Worm (Caenorhabditis elegans) whole organism, young adult: ENCODE data around the gene clec-245.

Experiments
- C06A6.2 ChIP-seq: fragments of 200-800 bp; sonication (Bioruptor generic); conservative IDR thresholded peaks from 2 replicates; pipeline ENCODE4 v1.3.6; 2022; ENCODE audit warnings: missing genetic modification characterization, missing compliant biosample characterization
- C17E4.6 ChIP-seq: fragments of 200-800 bp; sonication (Bioruptor generic); IDR thresholded peaks from 2 replicates; pipeline ENCODE4 v1.3.6; 2022; ENCODE audit warnings: missing genetic modification reagents, missing genetic modification characterization, missing compliant biosample characterization
- D2030.7 ChIP-seq: fragments of 200-800 bp; sonication (Bioruptor generic); IDR thresholded peaks from 2 replicates; pipeline ENCODE4 v1.3.6; 2022; ENCODE audit warnings: missing genetic modification reagents, missing genetic modification characterization, missing compliant biosample characterization
- F39B2.1 ChIP-seq: fragments of 200-800 bp; sonication (Bioruptor generic); IDR thresholded peaks from 2 replicates; pipeline ENCODE4 v1.3.6; 2022; ENCODE audit warnings: missing genetic modification reagents, missing genetic modification characterization, missing compliant biosample characterization
- Y67H2A.10 ChIP-seq: fragments of 200-800 bp; sonication (Bioruptor generic); conservative IDR thresholded peaks from 2 replicates; pipeline ENCODE4 v1.3.6; 2022; ENCODE audit warnings: missing genetic modification reagents, missing genetic modification characterization, missing compliant biosample characterization
- Y95B8A.8 ChIP-seq: fragments of 200-800 bp; sonication (Bioruptor generic); IDR thresholded peaks from 2 replicates; pipeline ENCODE4 v1.3.6; 2022; ENCODE audit warnings: missing genetic modification reagents, missing genetic modification characterization, missing compliant biosample characterization
- akir-1 ChIP-seq: fragments of 200-800 bp; sonication (Bioruptor generic); optimal IDR thresholded peaks from 2 replicates; lab custom pipeline; 2018; ENCODE audit warnings: mild to moderate bottlenecking, missing genetic modification characterization, moderate library complexity, missing compliant biosample characterization
- ama-1 ChIP-seq, 3 experiments: fragments of 150-350 bp in 1 of 3; sonication (generic microtip) in 2 of 3; optimal IDR thresholded peaks; 2 replicates each; lab custom pipeline; 2014 to 2018; ENCODE audit warnings: missing biosample characterization in 2 of 3, missing genetic modification characterization in 2 of 3, missing genetic modification reagents in 2 of 3
- atf-7 ChIP-seq: sonication (generic microtip); optimal IDR thresholded peaks from 2 replicates; lab custom pipeline; 2017; ENCODE audit warnings: mild to moderate bottlenecking, missing genetic modification characterization, missing compliant biosample characterization
- attf-6 ChIP-seq: fragments of 200-800 bp; sonication (Bioruptor generic); IDR thresholded peaks from 2 replicates; pipeline ENCODE4 v1.3.6; 2022; ENCODE audit warnings: missing genetic modification reagents, missing genetic modification characterization, missing compliant biosample characterization
- bed-1 ChIP-seq: fragments of 200-800 bp; sonication (Bioruptor generic); IDR thresholded peaks from 2 replicates; pipeline ENCODE4 v1.3.6; 2022; ENCODE audit warnings: missing genetic modification reagents, missing genetic modification characterization, missing compliant biosample characterization
- ccch-3 ChIP-seq: fragments of 200-800 bp; sonication (Bioruptor generic); optimal IDR thresholded peaks from 2 replicates; lab custom pipeline; 2018; ENCODE audit warnings: mild to moderate bottlenecking, missing genetic modification characterization, missing compliant biosample characterization
- cebp-1 ChIP-seq, 2 experiments: fragments of 200-800 bp in 1 of 2; sonication (Bioruptor generic) in 1 of 2; sonication (generic microtip) in 1 of 2; IDR thresholded peaks in 1 of 2; optimal IDR thresholded peaks in 1 of 2; 2 replicates each; pipeline versions ENCODE4 v1.3.6 to Lab custom; 2017 to 2022; ENCODE audit warnings: missing compliant biosample characterization in 2 of 2, missing genetic modification characterization in 2 of 2, mild to moderate bottlenecking in 1 of 2, missing genetic modification reagents in 1 of 2, moderate library complexity in 1 of 2
- ceh-58 ChIP-seq: fragments of 200-800 bp; sonication (Bioruptor generic); IDR thresholded peaks from 2 replicates; pipeline ENCODE4 v1.3.6; 2022; ENCODE audit warnings: missing genetic modification characterization, missing compliant biosample characterization
- chd-7 ChIP-seq: sonication (generic microtip); optimal IDR thresholded peaks from 2 replicates; lab custom pipeline; 2016; ENCODE audit warnings: mild to moderate bottlenecking, missing genetic modification characterization, moderate library complexity, missing compliant biosample characterization
- dpff-1 ChIP-seq: sonication (generic microtip); optimal IDR thresholded peaks from 2 replicates; lab custom pipeline; 2017; ENCODE audit warnings: mild to moderate bottlenecking, missing genetic modification characterization, missing compliant biosample characterization
- dpl-1 ChIP-seq: fragments of 150-350 bp; optimal IDR thresholded peaks from 2 replicates; lab custom pipeline; 2014; ENCODE audit warnings: missing biosample characterization, missing genetic modification reagents, missing genetic modification characterization
- efl-1 ChIP-seq: fragments of 150-350 bp; optimal IDR thresholded peaks from 2 replicates; lab custom pipeline; 2014; ENCODE audit warnings: missing biosample characterization, missing genetic modification reagents, missing genetic modification characterization
- fkh-3 ChIP-seq: sonication (generic microtip); optimal IDR thresholded peaks from 2 replicates; lab custom pipeline; 2016; ENCODE audit warnings: mild to moderate bottlenecking, missing genetic modification characterization, missing compliant biosample characterization
- let-526 ChIP-seq: fragments of 200-800 bp; sonication (Bioruptor generic); IDR thresholded peaks from 2 replicates; pipeline ENCODE4 v1.3.6; 2022; ENCODE audit warnings: missing genetic modification reagents, missing genetic modification characterization, missing compliant biosample characterization
- lin-26 ChIP-seq: fragments of 200-800 bp; sonication (Bioruptor generic); IDR thresholded peaks from 2 replicates; pipeline ENCODE4 v1.3.6; 2022; ENCODE audit warnings: missing genetic modification reagents, missing genetic modification characterization, missing compliant biosample characterization
- lin-54 ChIP-seq: fragments of 200-800 bp; sonication (Bioruptor generic); optimal IDR thresholded peaks from 2 replicates; lab custom pipeline; 2018; ENCODE audit warnings: mild to moderate bottlenecking, missing genetic modification characterization, missing compliant biosample characterization
- lsl-1 ChIP-seq: fragments of 200-800 bp; sonication (Bioruptor generic); optimal IDR thresholded peaks from 2 replicates; lab custom pipeline; 2018; ENCODE audit warnings: mild to moderate bottlenecking, missing genetic modification characterization, moderate library complexity, missing compliant biosample characterization
- lsy-27 ChIP-seq: sonication (generic microtip); optimal IDR thresholded peaks from 2 replicates; lab custom pipeline; 2017; ENCODE audit warnings: missing genetic modification characterization, mild to moderate bottlenecking, missing compliant biosample characterization, antibody characterized with exemption, missing genotype, borderline replicate concordance; ENCODE audit not compliant: insufficient read depth
- madf-8 ChIP-seq: fragments of 200-800 bp; sonication (Bioruptor generic); conservative IDR thresholded peaks from 2 replicates; pipeline ENCODE4 v1.3.6; 2022; ENCODE audit warnings: missing genetic modification reagents, missing genetic modification characterization, missing compliant biosample characterization
- mcd-1 ChIP-seq: fragments of 200-800 bp; sonication (Bioruptor generic); IDR thresholded peaks from 2 replicates; pipeline ENCODE4 v1.3.6; 2022; ENCODE audit warnings: missing genetic modification reagents, missing genetic modification characterization, missing compliant biosample characterization
- nhr-80 ChIP-seq: sonication (generic microtip); optimal IDR thresholded peaks from 2 replicates; lab custom pipeline; 2016; ENCODE audit warnings: missing genetic modification characterization, missing compliant biosample characterization
- sdz-38 ChIP-seq: sonication (generic microtip); optimal IDR thresholded peaks from 2 replicates; lab custom pipeline; 2016; ENCODE audit warnings: missing genotype, missing genetic modification characterization, missing compliant biosample characterization
- snpc-3.4 ChIP-seq: sonication (generic microtip); optimal IDR thresholded peaks from 2 replicates; lab custom pipeline; 2017; ENCODE audit warnings: missing genetic modification characterization, mild to moderate bottlenecking, missing compliant biosample characterization, antibody characterized with exemption, moderate library complexity, missing genotype, missing genetic modification reagents
- snpc-4 ChIP-seq, 5 experiments: fragments of 150-350 bp in 1 of 5; sonication (generic microtip) in 4 of 5; optimal IDR thresholded peaks; 2 replicates each; lab custom pipeline; 2014 to 2018; ENCODE audit warnings: missing genetic modification characterization in 5 of 5, missing biosample characterization in 3 of 5, antibody characterized with exemption in 2 of 5, mild to moderate bottlenecking in 2 of 5, missing compliant biosample characterization in 2 of 5, missing genotype in 2 of 5, moderate library complexity in 2 of 5, missing genetic modification reagents in 1 of 5
- somi-1 ChIP-seq: fragments of 200-800 bp; sonication (Bioruptor generic); optimal IDR thresholded peaks from 2 replicates; lab custom pipeline; 2018; ENCODE audit warnings: mild to moderate bottlenecking, missing genetic modification characterization, missing compliant biosample characterization
- tbx-9 ChIP-seq: sonication (generic microtip); optimal IDR thresholded peaks from 2 replicates; lab custom pipeline; 2016; ENCODE audit warnings: borderline replicate concordance, missing genetic modification characterization, inconsistent platforms, missing compliant biosample characterization
- tlf-1 ChIP-seq: fragments of 200-800 bp; sonication (Bioruptor generic); optimal IDR thresholded peaks from 2 replicates; lab custom pipeline; 2018; ENCODE audit warnings: mild to moderate bottlenecking, missing genetic modification characterization, missing compliant biosample characterization
- ztf-25 ChIP-seq: fragments of 200-800 bp; sonication (Bioruptor generic); IDR thresholded peaks from 2 replicates; pipeline ENCODE4 v1.3.6; 2022; ENCODE audit warnings: missing genetic modification reagents, missing genetic modification characterization, missing compliant biosample characterization
- ztf-26 ChIP-seq: sonication (generic microtip); optimal IDR thresholded peaks from 2 replicates; lab custom pipeline; 2017; ENCODE audit warnings: missing genetic modification characterization, missing compliant biosample characterization
- ztf-28 ChIP-seq: fragments of 200-800 bp; sonication (Bioruptor generic); IDR thresholded peaks from 2 replicates; pipeline ENCODE4 v1.3.6; 2022; ENCODE audit warnings: missing genetic modification reagents, missing genetic modification characterization, missing compliant biosample characterization
- ztf-3 ChIP-seq: fragments of 200-800 bp; sonication (Bioruptor generic); optimal IDR thresholded peaks from 2 replicates; lab custom pipeline; 2018; ENCODE audit warnings: mild to moderate bottlenecking, missing genetic modification characterization, missing compliant biosample characterization

The clec-245 gene

ce11 chrV:18143445-18143844, 44.8 kb downstream of the clec-245 start, which contains the start of gene Y37H2A.14:
Y37H2A.14 (plus strand) TSS chrV:18143745.
- TF ChIP-seq cebp-1 (GFP tag; IDR thresholded peaks at IDR 0.05; lab: Robert Waterston, UW) (no peak), cebp-1 (tag; optimal IDR thresholded peaks at IDR 0.05; lab: Kevin White, UChicago) (peak; percentile 77), dpl-1 (GFP tag; lab: Kevin White, UChicago) (no peak)

- TF ChIP-seq lin-54 (GFP tag; lab: Kevin White, UChicago) (no peak), dpff-1 (tag; lab: Kevin White, UChicago) (no peak), ceh-58 (GFP tag; lab: Robert Waterston, UW) (no peak), lsl-1 (GFP tag; lab: Kevin White, UChicago) (no peak), snpc-4 (GFP tag; optimal IDR thresholded peaks at IDR 0.05; lab: Kevin White, UChicago) (no peak), snpc-4 (tag; optimal IDR thresholded peaks at IDR 0.05; lab: Kevin White, UChicago) (no peak), nhr-80 (tag; lab: Kevin White, UChicago) (no peak), Y67H2A.10 (no peak), fkh-3 (tag; lab: Kevin White, UChicago) (no peak), ztf-26 (tag; lab: Kevin White, UChicago) (no peak), ccch-3 (GFP tag; lab: Kevin White, UChicago) (no peak), C06A6.2 (GFP tag; lab: Robert Waterston, UW) (no peak), lsy-27 (tag; lab: Kevin White, UChicago) (no peak), akir-1 (GFP tag; lab: Kevin White, UChicago) (no peak), bed-1 (GFP tag; lab: Robert Waterston, UW) (no peak), tlf-1 (GFP tag; lab: Kevin White, UChicago) (no peak)
Measured at ce11 chrV:18142549-18142948, 45.7 kb downstream of the clec-245 start, which contains the start of gene Y37H2A.13. Y37H2A.13 (plus strand) TSS chrV:18142849.

- TF ChIP-seq Y95B8A.8 = no peak
- no peak for TF ChIP-seq ztf-28
- TF ChIP-seq ztf-25 (GFP tag; lab: Robert Waterston, UW) = no peak
- no peak for TF ChIP-seq somi-1 (GFP tag; lab: Kevin White, UChicago)
- TF ChIP-seq sdz-38 = no peak
- TF ChIP-seq snpc-3.4 (tag; lab: Kevin White, UChicago) = no peak
- TF ChIP-seq attf-6 (GFP tag; lab: Robert Waterston, UW) = no peak
- no peak for TF ChIP-seq C17E4.6 (GFP tag; lab: Robert Waterston, UW)
- no peak for TF ChIP-seq lsl-1 (GFP tag; lab: Kevin White, UChicago)
- TF ChIP-seq efl-1 = no peak
- TF ChIP-seq ztf-3 (GFP tag; lab: Kevin White, UChicago) = no peak
- TF ChIP-seq mcd-1 (GFP tag; lab: Robert Waterston, UW) = no peak
- no peak for TF ChIP-seq chd-7 (tag; lab: Kevin White, UChicago)
Measured at ce11 chrV:18141161-18141560, 47.1 kb downstream of the clec-245 start, which contains the start of gene Y37H2A.11. Y37H2A.11 (plus strand) TSS chrV:18141461.

ce11 chrV:18138695-18139094, 49.5 kb downstream of the clec-245 start, which contains the start of gene Y37H2A.10:
Y37H2A.10 (plus strand) TSS chrV:18138995.
- TF ChIP-seq lsl-1 (GFP tag; lab: Kevin White, UChicago) (no peak), atf-7 (no peak), let-526 (GFP tag; lab: Robert Waterston, UW) (no peak), ccch-3 (GFP tag; lab: Kevin White, UChicago) (no peak), ceh-58 (GFP tag; lab: Robert Waterston, UW) (no peak), tbx-9 (tag; lab: Kevin White, UChicago) (no peak), madf-8 (GFP tag; lab: Robert Waterston, UW) (no peak), lin-26 (no peak), F39B2.1 (GFP tag; lab: Robert Waterston, UW) (no peak), ama-1 (optimal IDR thresholded peaks at IDR 0.05; lab: Kevin White, UChicago) (no peak), ama-1 (GFP tag; optimal IDR thresholded peaks at IDR 0.05; lab: Kevin White, UChicago) (no peak), D2030.7 (GFP tag; lab: Robert Waterston, UW) (no peak), cebp-1 (GFP tag; IDR thresholded peaks at IDR 0.05; lab: Robert Waterston, UW) (no peak), cebp-1 (tag; optimal IDR thresholded peaks at IDR 0.05; lab: Kevin White, UChicago) (no peak)
